Worm (Caenorhabditis elegans): ENCODE measurements around the gene cutl-24.

cutl-24 gene

DNA sequence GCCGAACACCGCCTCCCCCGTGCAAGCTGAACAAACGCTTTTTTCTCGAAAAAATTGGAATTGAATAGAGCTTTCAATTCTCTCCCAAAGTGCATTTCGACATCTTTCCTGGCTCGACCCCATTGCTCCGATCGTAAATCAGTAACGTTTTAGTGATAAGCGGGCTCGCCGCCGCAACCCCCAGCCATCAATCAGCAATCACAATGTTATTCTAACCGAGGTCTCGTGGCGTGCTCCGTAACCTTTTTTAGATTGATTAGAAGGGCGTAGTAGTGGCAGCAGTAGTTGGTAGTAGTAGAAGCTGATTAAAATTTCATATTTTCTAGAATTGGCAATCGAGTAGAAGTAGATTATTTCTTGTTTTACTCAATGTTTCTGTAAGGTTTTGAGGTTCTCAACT lies 22.5 kb downstream of the cutl-24 start:
- TF ChIP-seq ZK337.2 (GFP tag; IDR thresholded peaks at IDR 0.05) (no peak), aha-1 (tag) (peak; percentile 10), php-3 (GFP tag; IDR thresholded peaks at IDR 0.05) (peak; percentile 52), pqm-1 (tag; optimal IDR thresholded peaks at IDR 0.05) (peak; percentile 8), ceh-28 (tag; optimal IDR thresholded peaks at IDR 0.05) (no peak), hlh-11 (tag; optimal IDR thresholded peaks at IDR 0.05) (peak; percentile 57), dmd-6 (GFP tag; IDR thresholded peaks at IDR 0.05) (peak; percentile 67; the same call in 1 of the 2 replicates), nhr-41 (GFP tag; IDR thresholded peaks at IDR 0.05) (0 out of 2 replicates have a peak, but pooled peaks have one; percentile 43), ztf-11 (tag; optimal IDR thresholded peaks at IDR 0.05) (no peak), unc-62 (GFP tag; optimal IDR thresholded peaks at IDR 0.05 in 1 of 2) (peak in 1 of 2 experiments; percentile 25), unc-62 (tag; optimal IDR thresholded peaks at IDR 0.05) (no peak), dve-1 (tag; optimal IDR thresholded peaks at IDR 0.05; ENCODE audit: insufficient read depth) (peak; percentile 3), daf-16 (GFP tag; optimal IDR thresholded peaks at IDR 0.05) (no peak), daf-16 (tag; optimal IDR thresholded peaks at IDR 0.05) (peak; percentile 23)

DNA sequence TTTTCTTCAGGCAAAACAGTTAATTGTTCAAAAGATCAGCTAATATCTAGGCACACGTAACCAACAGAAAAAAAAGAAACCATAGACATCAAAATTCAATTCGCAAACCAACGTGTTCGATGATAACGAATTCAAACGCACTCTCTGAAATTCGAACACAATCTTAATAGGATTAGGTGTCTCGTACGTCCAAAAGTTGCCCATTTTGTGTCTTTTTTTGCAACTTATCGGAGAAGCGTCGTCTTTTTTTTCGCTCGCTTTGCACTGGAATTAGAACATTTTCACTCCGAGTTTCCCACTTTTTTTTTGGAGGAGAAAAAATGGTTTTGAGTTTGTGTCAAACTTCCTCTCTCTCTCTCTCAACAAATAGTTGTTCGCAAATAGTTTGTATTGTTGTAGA lies 24.2 kb downstream of the cutl-24 start:
- TF ChIP-seq lsy-2 (tag; optimal IDR thresholded peaks at IDR 0.05) (no peak), dmd-6 (GFP tag; IDR thresholded peaks at IDR 0.05) (peak; percentile 69)

DNA sequence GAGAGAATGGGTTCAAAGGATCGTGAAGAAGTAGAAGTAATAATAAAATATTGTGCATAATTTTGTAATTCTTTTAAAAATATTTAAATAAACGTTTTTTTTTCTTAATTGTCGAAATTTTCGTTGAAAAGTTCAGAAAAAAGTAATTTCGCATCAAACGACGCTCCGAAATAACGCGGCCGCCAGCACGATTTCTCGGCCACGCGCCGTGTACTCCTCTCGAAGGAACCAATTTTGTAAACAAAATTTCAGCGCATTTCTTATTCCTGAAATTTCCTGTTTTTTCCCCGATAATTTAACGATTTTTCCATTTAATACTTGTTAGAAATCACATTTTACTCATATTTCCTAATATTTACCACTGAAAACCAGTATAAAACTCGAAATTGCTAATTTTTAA lies 27.2 kb downstream of the cutl-24 start, which contains the start of gene Y38C1AA.12:
Y38C1AA.12 (plus strand) TSS at position 211 of the 400 bp plus-strand sequence.
- TF ChIP-seq lin-1 (GFP tag; IDR thresholded peaks at IDR 0.05) (peak; percentile 22; the same call in 1 of the 2 replicates), gei-8 (GFP tag; optimal IDR thresholded peaks at IDR 0.05) (no peak), arid-1 (GFP tag; conservative IDR thresholded peaks at IDR 0.05) (no peak), nhr-28 (tag; optimal IDR thresholded peaks at IDR 0.05) (peak; percentile 27), cey-2 (tag; optimal IDR thresholded peaks at IDR 0.05; ENCODE audit: borderline replicate concordance, insufficient read depth) (no peak), T20F7.1 (GFP tag; optimal IDR thresholded peaks at IDR 0.05) (peak; percentile 98), ztf-11 (tag; optimal IDR thresholded peaks at IDR 0.05) (no peak), ceh-62 (tag; optimal IDR thresholded peaks at IDR 0.05) (no peak), hlh-11 (tag; optimal IDR thresholded peaks at IDR 0.05) (no peak), dve-1 (tag; optimal IDR thresholded peaks at IDR 0.05; ENCODE audit: insufficient read depth) (peak; percentile 57), nhr-11 (tag; optimal IDR thresholded peaks at IDR 0.05) (no peak), zip-11 (GFP tag; IDR thresholded peaks at IDR 0.05) (no peak), mdl-1 (tag; optimal IDR thresholded peaks at IDR 0.05) (no peak), egl-43 (GFP tag; IDR thresholded peaks at IDR 0.05) (no peak), F10B5.3 (tag; optimal IDR thresholded peaks at IDR 0.05) (no peak), nhr-42 (GFP tag; IDR thresholded peaks at IDR 0.05) (no peak), jun-1 (tag; optimal IDR thresholded peaks at IDR 0.05) (no peak), lim-7 (GFP tag; IDR thresholded peaks at IDR 0.05) (no peak), sdz-12 (GFP tag; optimal IDR thresholded peaks at IDR 0.05) (peak; percentile 80), T26A8.4 (GFP tag; IDR thresholded peaks at IDR 0.05) (no peak), dmd-8 (GFP tag; IDR thresholded peaks at IDR 0.05) (no peak), dpl-1 (GFP tag; optimal IDR thresholded peaks at IDR 0.05) (peak; percentile 75), Y75B8A.6 (GFP tag; IDR thresholded peaks at IDR 0.05) (no peak), lin-13 (GFP tag; optimal IDR thresholded peaks at IDR 0.05) (no peak), daf-8 (GFP tag; IDR thresholded peaks at IDR 0.05) (no peak), madf-5 (GFP tag; IDR thresholded peaks at IDR 0.05) (no peak), mxl-3 (GFP tag; optimal IDR thresholded peaks at IDR 0.05) (no peak), ctbp-1 (GFP tag; IDR thresholded peaks at IDR 0.05) (0 out of 2 replicates have a peak, but pooled peaks have one; percentile 18), php-3 (GFP tag; IDR thresholded peaks at IDR 0.05) (no peak; the same call in 1 of the 2 replicates), duxl-1 (tag; optimal IDR thresholded peaks at IDR 0.05; ENCODE audit: poor library complexity) (peak; percentile 56), Y48G9A.11 (GFP tag; IDR thresholded peaks at IDR 0.05) (peak; percentile 98), hlh-30 (tag; optimal IDR thresholded peaks at IDR 0.05; ENCODE audit: insufficient read depth) (peak; percentile 37), ces-1 (GFP tag; optimal IDR thresholded peaks at IDR 0.05) (no peak), zip-2 (tag; optimal IDR thresholded peaks at IDR 0.05) (no peak), ceh-82 (tag; optimal IDR thresholded peaks at IDR 0.05) (no peak), lsy-2 (tag; optimal IDR thresholded peaks at IDR 0.05) (peak in 1 of 2 experiments; percentile 85), pha-4 (GFP tag; IDR thresholded peaks at IDR 0.05) (peak; percentile 30; the same call in 1 of the 2 replicates), pha-4 (tag; optimal IDR thresholded peaks at IDR 0.05) (no peak)
